Fruit fly (Drosophila melanogaster) whole organism, embryonic: ENCODE results near the gene CG13947.

ENCODE experiments used
- Bdp1 ChIP-seq: fragments of 200-800 bp; sonication (Bioruptor generic); optimal IDR thresholded peaks from 3 replicates; lab custom pipeline; 2016; ENCODE audit warnings: missing biosample characterization, missing genetic modification characterization
- C15 ChIP-seq: fragments of 200-800 bp; sonication (Bioruptor generic); IDR thresholded peaks from 3 replicates; pipeline ENCODE4 v1.3.6; 2022; ENCODE audit warnings: missing biosample characterization, missing genetic modification characterization
- CG1024 ChIP-seq: fragments of 200-800 bp; sonication (Bioruptor generic); IDR thresholded peaks from 2 replicates; pipeline ENCODE4 v1.3.6; 2022; ENCODE audit warnings: missing biosample characterization, missing genetic modification characterization
- CG10543 ChIP-seq: fragments of 200-800 bp; sonication (Bioruptor generic); optimal IDR thresholded peaks from 3 replicates; lab custom pipeline; 2017; ENCODE audit warnings: missing biosample characterization, mild to moderate bottlenecking, missing genetic modification characterization, moderate library complexity
- CG10654 ChIP-seq: fragments of 200-800 bp; sonication (Bioruptor generic); optimal IDR thresholded peaks from 2 replicates; lab custom pipeline; 2016; ENCODE audit warnings: missing biosample characterization, missing genetic modification characterization
- CG12769 ChIP-seq: fragments of 200-800 bp; sonication (Bioruptor generic); optimal IDR thresholded peaks from 2 replicates; lab custom pipeline; 2019; ENCODE audit warnings: missing biosample characterization, mild to moderate bottlenecking, missing genetic modification characterization, moderate library complexity
- CG14441 ChIP-seq: fragments of 200-800 bp; sonication (Bioruptor generic); IDR thresholded peaks from 2 replicates; pipeline ENCODE4 v1.3.6; 2022; ENCODE audit warnings: missing biosample characterization, missing genetic modification characterization
- CG14965 ChIP-seq: fragments of 200-800 bp; sonication (Bioruptor generic); optimal IDR thresholded peaks from 2 replicates; lab custom pipeline; 2016; ENCODE audit warnings: missing biosample characterization, missing genetic modification characterization, borderline replicate concordance
- CG15601 ChIP-seq: fragments of 200-800 bp; sonication (Bioruptor generic); optimal IDR thresholded peaks from 3 replicates; lab custom pipeline; 2019; ENCODE audit warnings: missing biosample characterization, mild to moderate bottlenecking, missing genetic modification characterization, moderate library complexity
- CG16863 ChIP-seq: fragments of 200-800 bp; sonication (Bioruptor generic); optimal IDR thresholded peaks from 3 replicates; lab custom pipeline; 2016; ENCODE audit warnings: missing biosample characterization, missing genetic modification characterization
- CG18011 ChIP-seq: fragments of 200-800 bp; sonication (Bioruptor generic); optimal IDR thresholded peaks from 2 replicates; lab custom pipeline; 2017; ENCODE audit warnings: missing biosample characterization, missing genetic modification characterization, mild to moderate bottlenecking, moderate library complexity, missing genotype
- CG2199 ChIP-seq: fragments of 200-800 bp; sonication (Bioruptor generic); IDR thresholded peaks from 3 replicates; pipeline ENCODE4 v1.3.6; 2022; ENCODE audit warnings: missing biosample characterization, missing genetic modification characterization
- CG2202 ChIP-seq: fragments of 200-800 bp; sonication (Bioruptor generic); optimal IDR thresholded peaks from 2 replicates; lab custom pipeline; 2018; ENCODE audit warnings: missing biosample characterization, mild to moderate bottlenecking, missing genetic modification characterization
- CG3065 ChIP-seq: fragments of 200-800 bp; sonication (Bioruptor generic); optimal IDR thresholded peaks from 2 replicates; lab custom pipeline; 2016; ENCODE audit warnings: missing biosample characterization, missing genetic modification characterization
- CG5180 ChIP-seq: fragments of 200-800 bp; sonication (Bioruptor generic); optimal IDR thresholded peaks from 3 replicates; lab custom pipeline; 2017; ENCODE audit warnings: missing biosample characterization, missing genetic modification characterization, mild to moderate bottlenecking, moderate library complexity, missing genetic modification reagents
- CG8359 ChIP-seq: fragments of 200-800 bp; sonication (Bioruptor generic); optimal IDR thresholded peaks from 2 replicates; lab custom pipeline; 2017; ENCODE audit warnings: missing biosample characterization, mild to moderate bottlenecking, missing genetic modification characterization, borderline replicate concordance
- CG8765 ChIP-seq: fragments of 200-800 bp; sonication (Bioruptor generic); IDR thresholded peaks from 2 replicates; pipeline ENCODE4 v1.3.6; 2022; ENCODE audit warnings: missing biosample characterization, missing genetic modification characterization
- CG8944 ChIP-seq: fragments of 200-800 bp; sonication (Bioruptor generic); optimal IDR thresholded peaks from 3 replicates; lab custom pipeline; 2016; ENCODE audit warnings: missing biosample characterization, missing genetic modification characterization
- E2f1 ChIP-seq: fragments of 200-800 bp; sonication (Bioruptor generic); IDR thresholded peaks from 2 replicates; pipeline ENCODE4 v1.3.6; 2022; ENCODE audit warnings: missing biosample characterization, missing genetic modification characterization
- Eip74EF ChIP-seq, 2 experiments: fragments of 200-800 bp in 1 of 2; fragments of >200 bp in 1 of 2; sonication (Bioruptor generic) in 1 of 2; optimal IDR thresholded peaks; 2 replicates each; lab custom pipeline; 2017 to 2019; ENCODE audit warnings: missing biosample characterization in 2 of 2, missing genetic modification characterization in 2 of 2, mild to moderate bottlenecking in 1 of 2, moderate library complexity in 1 of 2
- HLH54F ChIP-seq: fragments of 200-800 bp; sonication (Bioruptor generic); optimal IDR thresholded peaks from 3 replicates; lab custom pipeline; 2016; ENCODE audit warnings: missing biosample characterization, missing genetic modification characterization
- Nf-YA ChIP-seq: fragments of 200-800 bp; sonication (Bioruptor generic); IDR thresholded peaks from 2 replicates; pipeline ENCODE4 v1.3.6; 2022; ENCODE audit warnings: missing biosample characterization, missing genetic modification characterization
- Rfx ChIP-seq: fragments of 200-800 bp; sonication (Bioruptor generic); IDR thresholded peaks from 2 replicates; pipeline ENCODE4 v1.3.6; 2022; ENCODE audit warnings: missing biosample characterization, missing genetic modification characterization
- Sin3A ChIP-seq: fragments of >200 bp; optimal IDR thresholded peaks from 2 replicates; lab custom pipeline; 2018
- Ssrp ChIP-seq: fragments of 200-800 bp; sonication (Bioruptor generic); optimal IDR thresholded peaks from 2 replicates; lab custom pipeline; 2018; ENCODE audit warnings: missing biosample characterization, mild to moderate bottlenecking, missing genetic modification characterization, moderate library complexity
- Usf ChIP-seq: fragments of 200-800 bp; sonication (Bioruptor generic); optimal IDR thresholded peaks from 2 replicates; lab custom pipeline; 2017; ENCODE audit warnings: missing genotype, missing biosample characterization, missing genetic modification characterization
- bab2 ChIP-seq: fragments of 200-800 bp; sonication (Bioruptor generic); optimal IDR thresholded peaks from 2 replicates; lab custom pipeline; 2016; ENCODE audit warnings: missing biosample characterization, missing genetic modification characterization
- bcd ChIP-seq: fragments of 200-800 bp; sonication (Bioruptor generic); optimal IDR thresholded peaks from 2 replicates; lab custom pipeline; 2017; ENCODE audit warnings: missing biosample characterization, mild to moderate bottlenecking, missing genetic modification characterization
- bsh ChIP-seq, 2 experiments: fragments of 200-800 bp; sonication (Bioruptor generic); optimal IDR thresholded peaks; 2 replicates each; lab custom pipeline; 2017 to 2018; ENCODE audit warnings: mild to moderate bottlenecking in 2 of 2, missing biosample characterization in 2 of 2, missing genetic modification characterization in 2 of 2, moderate library complexity in 1 of 2
- cg ChIP-seq: fragments of 200-800 bp; sonication (Bioruptor generic); optimal IDR thresholded peaks from 3 replicates; lab custom pipeline; 2019; ENCODE audit warnings: missing biosample characterization, mild to moderate bottlenecking, missing genetic modification characterization, moderate library complexity
- dm ChIP-seq: fragments of 200-800 bp; sonication (Bioruptor generic); optimal IDR thresholded peaks from 3 replicates; lab custom pipeline; 2016; ENCODE audit warnings: missing biosample characterization, missing genetic modification characterization
- dpn ChIP-seq, 2 experiments: fragments of 200-800 bp; sonication (Bioruptor generic); optimal IDR thresholded peaks; 3 replicates each; lab custom pipeline; 2016; ENCODE audit warnings: missing biosample characterization in 2 of 2, missing genetic modification characterization in 2 of 2
- gfzf ChIP-seq: fragments of 200-800 bp; sonication (Bioruptor generic); optimal IDR thresholded peaks from 2 replicates; lab custom pipeline; 2016; ENCODE audit warnings: missing biosample characterization, mild to moderate bottlenecking, missing genetic modification characterization, moderate library complexity
- hth ChIP-seq: fragments of >200 bp; optimal IDR thresholded peaks from 2 replicates; lab custom pipeline; 2017; ENCODE audit warnings: inconsistent platforms
- lilli ChIP-seq: fragments of 200-800 bp; sonication (Bioruptor generic); optimal IDR thresholded peaks from 3 replicates; lab custom pipeline; 2016; ENCODE audit warnings: missing biosample characterization, missing genetic modification characterization
- lov ChIP-seq, 2 experiments: fragments of 200-800 bp in 1 of 2; fragments of >200 bp in 1 of 2; sonication (Bioruptor generic) in 1 of 2; IDR thresholded peaks in 1 of 2; optimal IDR thresholded peaks in 1 of 2; 2 replicates in 1 of 2; 3 replicates in 1 of 2; pipeline versions ENCODE4 v1.3.6 to Lab custom; 2017 to 2022; ENCODE audit warnings: missing biosample characterization in 1 of 2, missing genetic modification characterization in 1 of 2
- otp ChIP-seq: fragments of 200-800 bp; sonication (Bioruptor generic); IDR thresholded peaks from 3 replicates; pipeline ENCODE4, ENCODE4 v1.3.6; 2022; ENCODE audit warnings: missing biosample characterization, missing genetic modification characterization
- pb ChIP-seq: fragments of 200-800 bp; sonication (Bioruptor generic); optimal IDR thresholded peaks from 3 replicates; lab custom pipeline; 2016; ENCODE audit warnings: missing biosample characterization, missing genetic modification characterization
- psq ChIP-seq: fragments of 200-800 bp; sonication (Bioruptor generic); optimal IDR thresholded peaks from 2 replicates; lab custom pipeline; 2017; ENCODE audit warnings: missing biosample characterization, missing genetic modification characterization
- schlank ChIP-seq: fragments of 200-800 bp; sonication (Bioruptor generic); optimal IDR thresholded peaks from 2 replicates; lab custom pipeline; 2018; ENCODE audit warnings: missing biosample characterization, mild to moderate bottlenecking, missing genetic modification characterization
- sens ChIP-seq: fragments of 200-800 bp; sonication (Bioruptor generic); peaks from one replicate; lab custom pipeline; 2016; ENCODE audit warnings: missing biosample characterization, missing genetic modification characterization
- sens-2 ChIP-seq: fragments of 200-800 bp; sonication (Bioruptor generic); IDR thresholded peaks from 2 replicates; pipeline ENCODE4 v1.3.6; 2022; ENCODE audit warnings: missing biosample characterization, missing genetic modification characterization
- sisA ChIP-seq: fragments of 200-800 bp; sonication (Bioruptor generic); IDR thresholded peaks from 2 replicates; pipeline ENCODE4 v1.3.6; 2022; ENCODE audit warnings: missing biosample characterization, missing genetic modification characterization
- tap ChIP-seq: fragments of 200-800 bp; optimal IDR thresholded peaks from 3 replicates; lab custom pipeline; 2019; ENCODE audit warnings: missing biosample characterization, mild to moderate bottlenecking, missing genetic modification characterization, moderate library complexity
- tio ChIP-seq: fragments of 200-800 bp; sonication (Bioruptor generic); optimal IDR thresholded peaks from 2 replicates; lab custom pipeline; 2017; ENCODE audit warnings: missing biosample characterization, missing genetic modification characterization, inconsistent platforms
- tup ChIP-seq: fragments of 200-800 bp; sonication (Bioruptor generic); optimal IDR thresholded peaks from 2 replicates; lab custom pipeline; 2016; ENCODE audit warnings: missing biosample characterization, mild to moderate bottlenecking, missing genetic modification characterization, moderate library complexity
- twi ChIP-seq: fragments of 200-800 bp; optimal IDR thresholded peaks from 2 replicates; lab custom pipeline; 2019; ENCODE audit warnings: missing biosample characterization, mild to moderate bottlenecking, missing genetic modification characterization, moderate library complexity
- unc-4 ChIP-seq: fragments of 200-800 bp; sonication (Bioruptor generic); IDR thresholded peaks from 2 replicates; pipeline ENCODE4 v1.3.6; 2022; ENCODE audit warnings: missing biosample characterization, missing genetic modification characterization; ENCODE audit not compliant: partially characterized antibody
- wor ChIP-seq: fragments of 200-800 bp; sonication (Bioruptor generic); IDR thresholded peaks from 2 replicates; pipeline ENCODE4 v1.3.6; 2022; ENCODE audit warnings: missing biosample characterization, missing genetic modification characterization

The CG13947 gene

dm6 chr2L:819315-820032 is 40.5 kb downstream of the CG13947 start, which contains the start of the genes PGAP2 and Clp (continued):
- TF ChIP-seq sisA (peak; percentile 76), sens-2 (GFP tag; lab: Robert Waterston, UW) (0 out of 2 replicates have a peak, but pooled peaks have one; percentile 7), CG2199 (GFP tag; lab: Robert Waterston, UW) (no peak), CG8765 (GFP tag; lab: Robert Waterston, UW) (peak; percentile 52; the same call in 1 of the 2 replicates), CG8359 (GFP tag; lab: Kevin White, UChicago) (no peak), sens (GFP tag; lab: Kevin White, UChicago) (peak; percentile 87), cg (GFP tag; lab: Kevin White, UChicago) (no peak), CG12769 (tag; lab: Kevin White, UChicago) (no peak), bcd (peak; percentile 73), Nf-YA (GFP tag; lab: Robert Waterston, UW) (peak; percentile 36; the same call in 1 of the 2 replicates), Usf (GFP tag; lab: Kevin White, UChicago) (peak; percentile 49), CG1024 (GFP tag; lab: Robert Waterston, UW) (peak; percentile 43; the same call in 1 of the 2 replicates), C15 (GFP tag; lab: Robert Waterston, UW) (peak; percentile 43; the same call in 1 of the 3 replicates), CG18011 (GFP tag; lab: Kevin White, UChicago) (peak; percentile 9), lov (optimal IDR thresholded peaks at IDR 0.05; lab: Kevin White, UChicago) (no peak), lov (GFP tag; IDR thresholded peaks at IDR 0.05; lab: Robert Waterston, UW) (no peak), wor (peak; percentile 61), CG8944 (GFP tag; lab: Kevin White, UChicago) (peak; percentile 12), CG14441 (GFP tag; lab: Robert Waterston, UW) (peak; percentile 76), unc-4 (peak; percentile 57; the same call in 1 of the 2 replicates), tap (tag; lab: Kevin White, UChicago) (no peak), dm (GFP tag; lab: Kevin White, UChicago) (peak; percentile 22), schlank (tag; lab: Kevin White, UChicago) (peak; percentile 30), E2f1 (GFP tag; lab: Robert Waterston, UW) (peak; percentile 80), tio (GFP tag; lab: Kevin White, UChicago) (no peak), twi (tag; lab: Kevin White, UChicago) (peak; percentile 63), CG5180 (GFP tag; lab: Kevin White, UChicago) (peak; percentile 46), tup (peak; percentile 13), CG3065 (GFP tag; lab: Kevin White, UChicago) (peak; percentile 19), Sin3A (lab: Kevin White, UChicago) (peak; percentile 61), lilli (GFP tag; lab: Kevin White, UChicago) (peak; percentile 82), otp (GFP tag; lab: Robert Waterston, UW) (0 out of 3 replicates have a peak, but pooled peaks have one; percentile 26), Eip74EF (GFP tag; optimal IDR thresholded peaks at IDR 0.05; lab: Kevin White, UChicago) (no peak), Rfx (GFP tag; lab: Robert Waterston, UW) (peak; percentile 84), bab2 (GFP tag; lab: Kevin White, UChicago) (peak; percentile 57), CG16863 (no peak), CG2202 (tag; lab: Kevin White, UChicago) (no peak), dpn (GFP tag; optimal IDR thresholded peaks at IDR 0.05; lab: Kevin White, UChicago) (peak; percentile 50 to 77), Bdp1 (GFP tag; lab: Kevin White, UChicago) (peak; percentile 20), HLH54F (GFP tag; lab: Kevin White, UChicago) (peak; percentile 50), CG10543 (GFP tag; lab: Kevin White, UChicago) (peak; percentile 52), gfzf (GFP tag; lab: Kevin White, UChicago) (no peak), CG14965 (GFP tag; lab: Kevin White, UChicago) (no peak), hth (lab: Kevin White, UChicago) (no peak), CG15601 (peak; percentile 62), Ssrp (tag; lab: Kevin White, UChicago) (peak; percentile 83), psq (no peak), CG10654 (GFP tag; lab: Kevin White, UChicago) (peak; percentile 62), pb (GFP tag; lab: Kevin White, UChicago) (no peak), bsh (GFP tag; optimal IDR thresholded peaks at IDR 0.05; lab: Kevin White, UChicago) (peak in 1 of 2 experiments; percentile 72)
